Worm (Caenorhabditis elegans): Measurements from ENCODE around the gene shl-1.
A peak's percentile ranks its signal among the peaks of the same experiment; 100 is the strongest.

Gene shl-1

ce11 chrIV:6376473-6377115 is 7.3 kb downstream of the shl-1 start, which contains the start of the genes hrpf-2 and bli-6 (continued):
- TF ChIP-seq mep-1 (tag; optimal IDR thresholded peaks at IDR 0.05) (peak; percentile 92), irx-1 (tag; optimal IDR thresholded peaks at IDR 0.05) (peak; percentile 55), nhr-71 (tag; optimal IDR thresholded peaks at IDR 0.05) (peak; percentile 89), tlp-1 (tag; optimal IDR thresholded peaks at IDR 0.05) (no peak), pqm-1 (tag; optimal IDR thresholded peaks at IDR 0.05) (no peak), sox-4 (tag; optimal IDR thresholded peaks at IDR 0.05) (peak; percentile 4), nhr-237 (tag; optimal IDR thresholded peaks at IDR 0.05) (no peak), nhr-90 (tag; optimal IDR thresholded peaks at IDR 0.05; ENCODE audit: poor library complexity) (peak; percentile 63), lin-15B (tag; optimal IDR thresholded peaks at IDR 0.05) (peak; percentile 93), unc-30 (tag; optimal IDR thresholded peaks at IDR 0.05) (no peak), alr-1 (tag; optimal IDR thresholded peaks at IDR 0.05; ENCODE audit: borderline replicate concordance) (no peak), dsc-1 (tag; optimal IDR thresholded peaks at IDR 0.05) (peak; percentile 72), C04F5.9 (tag; optimal IDR thresholded peaks at IDR 0.05) (peak; percentile 53), aly-2 (tag; optimal IDR thresholded peaks at IDR 0.05) (no peak), unc-130 (tag; optimal IDR thresholded peaks at IDR 0.05) (peak; percentile 34), ceh-90 (tag; optimal IDR thresholded peaks at IDR 0.05) (no peak), lsy-2 (tag; optimal IDR thresholded peaks at IDR 0.05) (peak; percentile 83 to 91), C16A3.4 (tag; optimal IDR thresholded peaks at IDR 0.05) (peak; percentile 84), lin-13 (GFP tag; optimal IDR thresholded peaks at IDR 0.05) (peak; percentile 74), tbx-2 (tag; optimal IDR thresholded peaks at IDR 0.05) (peak; percentile 76), lin-35 (GFP tag; optimal IDR thresholded peaks at IDR 0.05) (peak; percentile 85 to 91), fkh-10 (GFP tag; optimal IDR thresholded peaks at IDR 0.05) (no peak), fos-1 (tag; optimal IDR thresholded peaks at IDR 0.05) (peak; percentile 14), ets-5 (GFP tag; IDR thresholded peaks at IDR 0.05) (no peak), isw-1 (GFP tag; IDR thresholded peaks at IDR 0.05) (peak; percentile 61), vab-15 (tag; optimal IDR thresholded peaks at IDR 0.05) (peak; percentile 5), ces-1 (GFP tag; optimal IDR thresholded peaks at IDR 0.05) (no peak), egl-13 (tag; optimal IDR thresholded peaks at IDR 0.05) (peak; percentile 54), ama-1 (optimal IDR thresholded peaks at IDR 0.05) (no peak), mef-2 (tag; optimal IDR thresholded peaks at IDR 0.05) (no peak), dpl-1 (GFP tag; optimal IDR thresholded peaks at IDR 0.05) (peak; percentile 79 to 87 (median 86)), C34B4.2 (tag; optimal IDR thresholded peaks at IDR 0.05) (no peak), mab-9 (GFP tag; IDR thresholded peaks at IDR 0.05) (no peak)

- TF ChIP-seq lin-13 (GFP tag; optimal IDR thresholded peaks at IDR 0.05), result no peak
- no peak for TF ChIP-seq alr-1 (tag; optimal IDR thresholded peaks at IDR 0.05; ENCODE audit: borderline replicate concordance)
- TF ChIP-seq lir-3 (tag; optimal IDR thresholded peaks at IDR 0.05; ENCODE audit: poor library complexity), result no peak
- TF ChIP-seq efl-1 (optimal IDR thresholded peaks at IDR 0.05), result no peak
- TF ChIP-seq efl-1 (GFP tag; optimal IDR thresholded peaks at IDR 0.05 in 1 of 2), result peak in 1 of 2 experiments; percentile 8
- no peak for TF ChIP-seq unc-86 (tag; optimal IDR thresholded peaks at IDR 0.05)
- TF ChIP-seq nhr-11 (tag; optimal IDR thresholded peaks at IDR 0.05), result no peak
Observed at ce11 chrIV:6373721-6374120, 10.1 kb downstream of the shl-1 start.

ce11 chrIV:6372993-6373392 is 10.9 kb downstream of the shl-1 start, which contains the start of gene smg-3:
Gene smg-3 (minus strand): TSS chrIV:6373093.
- no peak for TF ChIP-seq nhr-76 (tag; optimal IDR thresholded peaks at IDR 0.05)
- no peak for TF ChIP-seq egl-27 (tag; optimal IDR thresholded peaks at IDR 0.05)
- no peak for TF ChIP-seq efl-1 (optimal IDR thresholded peaks at IDR 0.05)
- no peak for TF ChIP-seq efl-1 (GFP tag; optimal IDR thresholded peaks at IDR 0.05 in 1 of 2)
- TF ChIP-seq nhr-85 (tag), result no peak

Data from whole organism, L1 larva.